Fruit fly (Drosophila melanogaster): ENCODE data around the gene Noc1.

Gene Noc1

dm6 chr3L:11118627-11119395 is 44.2 kb downstream of the Noc1 start (continued):
- TF ChIP-seq Doc3 (GFP tag; IDR thresholded peaks at IDR 0.05; ENCODE audit: partially characterized antibody) (peak; percentile 43; the same call in 1 of the 3 replicates), CG1647 (GFP tag; optimal IDR thresholded peaks at IDR 0.05) (peak; percentile 47), Med (GFP tag) (peak; percentile 92), Kr (GFP tag; optimal IDR thresholded peaks at IDR 0.05) (peak; percentile 83), HHEX (GFP tag; optimal IDR thresholded peaks at IDR 0.05) (peak; percentile 83), CG8359 (GFP tag; optimal IDR thresholded peaks at IDR 0.05; ENCODE audit: borderline replicate concordance) (peak; percentile 61), Bteb2 (GFP tag; optimal IDR thresholded peaks at IDR 0.05) (peak; percentile 41), cwo (GFP tag; optimal IDR thresholded peaks at IDR 0.05) (peak; percentile 55), YL-1 (GFP tag; optimal IDR thresholded peaks at IDR 0.05) (peak; percentile 91), Sox102F (GFP tag; optimal IDR thresholded peaks at IDR 0.05) (no peak), pan (optimal IDR thresholded peaks at IDR 0.05) (no peak), pan (GFP tag; optimal IDR thresholded peaks at IDR 0.05 in 1 of 2, IDR thresholded peaks at IDR 0.05 in 1 of 2) (peak in 1 of 2 experiments; percentile 47), schlank (tag; optimal IDR thresholded peaks at IDR 0.05) (peak; percentile 85), CG33557 (GFP tag; optimal IDR thresholded peaks at IDR 0.05) (peak; percentile 85), sd (tag; optimal IDR thresholded peaks at IDR 0.05) (peak; percentile 93), H15 (GFP tag; IDR thresholded peaks at IDR 0.05) (0 out of 3 replicates have a peak, but pooled peaks have one; percentile 26), dati (GFP tag; IDR thresholded peaks at IDR 0.05) (no peak), CG3726 (GFP tag; IDR thresholded peaks at IDR 0.05) (no peak), CG16863 (GFP tag; optimal IDR thresholded peaks at IDR 0.05) (peak; percentile 54), Awh (GFP tag; IDR thresholded peaks at IDR 0.05) (peak; percentile 67; the same call in 1 of the 2 replicates), pita (GFP tag; optimal IDR thresholded peaks at IDR 0.05) (no peak), ranshi (GFP tag; IDR thresholded peaks at IDR 0.05) (peak; percentile 31; the same call in 1 of the 2 replicates), Fer3 (tag; optimal IDR thresholded peaks at IDR 0.05) (peak; percentile 71), CG10654 (GFP tag; optimal IDR thresholded peaks at IDR 0.05) (peak; percentile 8), az2 (GFP tag; optimal IDR thresholded peaks at IDR 0.05) (peak; percentile 18), CG9817 (tag; optimal IDR thresholded peaks at IDR 0.05) (peak; percentile 46), CG12236 (GFP tag; optimal IDR thresholded peaks at IDR 0.05) (peak; percentile 83), Dad (GFP tag; optimal IDR thresholded peaks at IDR 0.05) (peak; percentile 60), CG6175 (GFP tag; IDR thresholded peaks at IDR 0.05) (peak; percentile 72; the same call in 1 of the 3 replicates), eve (GFP tag; optimal IDR thresholded peaks at IDR 0.05) (no peak), D19A (tag; optimal IDR thresholded peaks at IDR 0.05) (peak; percentile 53), CG6765 (GFP tag; optimal IDR thresholded peaks at IDR 0.05) (peak; percentile 79), CG5180 (GFP tag; optimal IDR thresholded peaks at IDR 0.05) (peak; percentile 77), CG4617 (GFP tag; optimal IDR thresholded peaks at IDR 0.05; ENCODE audit: borderline replicate concordance) (peak; percentile 12), Scr (GFP tag; IDR thresholded peaks at IDR 0.05; ENCODE audit: partially characterized antibody) (no peak), Elba2 (GFP tag; optimal IDR thresholded peaks at IDR 0.05) (no peak), Nf-YC (tag; optimal IDR thresholded peaks at IDR 0.05) (peak; percentile 24), z (GFP tag; IDR thresholded peaks at IDR 0.05) (no peak), stc (GFP tag; IDR thresholded peaks at IDR 0.05) (peak; percentile 58; the same call in 1 of the 2 replicates), Ets65A (GFP tag) (no peak), fd96Cb (tag; optimal IDR thresholded peaks at IDR 0.05) (no peak), odd (GFP tag; optimal IDR thresholded peaks at IDR 0.05) (peak; percentile 58), lov (optimal IDR thresholded peaks at IDR 0.05) (no peak), lov (GFP tag; IDR thresholded peaks at IDR 0.05) (peak; percentile 84; the same call in 2 of the 3 replicates), CHES-1-like (GFP tag; optimal IDR thresholded peaks at IDR 0.05) (peak; percentile 84), CG17568 (GFP tag; optimal IDR thresholded peaks at IDR 0.05) (peak; percentile 90), HLH54F (GFP tag; optimal IDR thresholded peaks at IDR 0.05) (peak; percentile 38), CG17612 (GFP tag; IDR thresholded peaks at IDR 0.05) (no peak), CG15601 (tag; optimal IDR thresholded peaks at IDR 0.05) (peak; percentile 91)
